Worm (Caenorhabditis elegans): Measurements from ENCODE around the gene atg-16.1.

ce11 chrX:4429364-4429763 is 32.9 kb downstream of the atg-16.1 start:
- TF ChIP-seq snpc-4 (tag; optimal IDR thresholded peaks at IDR 0.05) (no peak), nhr-237 (tag; optimal IDR thresholded peaks at IDR 0.05) (no peak), lsy-2 (tag; optimal IDR thresholded peaks at IDR 0.05) (no peak), Y55F3AM.14 (GFP tag; optimal IDR thresholded peaks at IDR 0.05) (no peak), lin-11 (tag; optimal IDR thresholded peaks at IDR 0.05) (no peak), unc-55 (GFP tag; optimal IDR thresholded peaks at IDR 0.05) (no peak), unc-62 (GFP tag; optimal IDR thresholded peaks at IDR 0.05) (no peak), lin-13 (GFP tag; optimal IDR thresholded peaks at IDR 0.05) (no peak)
